Worm (Caenorhabditis elegans) whole organism, late embryonic: ENCODE data around the gene Y119D3B.21.
A peak's percentile ranks its signal among the peaks of the same experiment; 100 is the strongest.

Source experiments
- C08G9.2 ChIP-seq: sonication (generic microtip); optimal IDR thresholded peaks from 2 replicates; lab custom pipeline; 2016; ENCODE audit warnings: mild to moderate bottlenecking, missing genetic modification characterization, moderate library complexity, missing compliant biosample characterization
- ahr-1 ChIP-seq: sonication (generic microtip); optimal IDR thresholded peaks from 2 replicates; lab custom pipeline; 2016; ENCODE audit warnings: missing genetic modification characterization, missing compliant biosample characterization
- ama-1 ChIP-seq: fragments of 150-350 bp; optimal IDR thresholded peaks from 2 replicates; lab custom pipeline; 2014
- dve-1 ChIP-seq: sonication (generic microtip); optimal IDR thresholded peaks from 2 replicates; lab custom pipeline; 2017; ENCODE audit warnings: antibody characterized with exemption, mild to moderate bottlenecking, missing genetic modification characterization, missing compliant biosample characterization
- elt-2 ChIP-seq: sonication (generic microtip); optimal IDR thresholded peaks from 2 replicates; lab custom pipeline; 2016; ENCODE audit warnings: missing genetic modification reagents, missing genetic modification characterization, missing compliant biosample characterization
- gmeb-2 ChIP-seq: sonication (generic microtip); optimal IDR thresholded peaks from 2 replicates; lab custom pipeline; 2016; ENCODE audit warnings: missing genetic modification characterization, inconsistent platforms, missing compliant biosample characterization
- lin-11 ChIP-seq: fragments of 200-800 bp; sonication (Bioruptor generic); optimal IDR thresholded peaks from 2 replicates; lab custom pipeline; 2018; ENCODE audit warnings: mild to moderate bottlenecking, missing genetic modification characterization, missing compliant biosample characterization
- nhr-11 ChIP-seq: fragments of 150-350 bp; optimal IDR thresholded peaks from 2 replicates; lab custom pipeline; 2014; ENCODE audit warnings: missing biosample characterization, missing genetic modification characterization
- pag-3 ChIP-seq: sonication (generic microtip); optimal IDR thresholded peaks from 2 replicates; lab custom pipeline; 2016; ENCODE audit warnings: missing compliant biosample characterization, missing genetic modification characterization, borderline replicate concordance
- pax-1 ChIP-seq: fragments of 150-350 bp; optimal IDR thresholded peaks from 2 replicates; lab custom pipeline; 2014; ENCODE audit warnings: missing biosample characterization, missing genetic modification characterization
- pha-4 ChIP-seq: fragments of 150-350 bp; optimal IDR thresholded peaks from 2 replicates; lab custom pipeline; 2018; ENCODE audit warnings: missing biosample characterization, missing genetic modification reagents, missing genetic modification characterization
- rnt-1 ChIP-seq: sonication (generic microtip); optimal IDR thresholded peaks from 2 replicates; lab custom pipeline; 2016; ENCODE audit warnings: missing genetic modification characterization, missing compliant biosample characterization

DNA sequence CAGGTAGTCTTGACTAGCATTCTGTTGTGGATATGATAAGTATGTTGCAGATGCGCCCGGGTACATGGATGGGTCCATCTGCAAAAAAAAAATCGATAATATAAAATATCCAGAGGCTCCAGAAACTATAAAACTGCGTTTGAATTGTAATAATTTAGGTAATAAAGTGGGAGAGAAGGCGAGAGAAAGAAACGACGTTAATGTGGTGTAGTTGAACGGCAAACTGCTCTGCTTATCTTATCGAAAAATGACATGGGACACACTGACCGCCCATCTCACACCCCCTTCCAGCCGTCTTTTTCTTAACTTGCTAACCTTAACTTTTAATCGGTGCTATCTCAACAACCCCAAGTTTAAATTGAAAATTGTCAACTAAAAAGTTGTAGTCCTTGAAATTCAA lies 7.2 kb downstream of the Y119D3B.21 start:
- TF ChIP-seq pha-4 (tag; lab: Kevin White, UChicago) (no peak), lin-11 (tag; lab: Kevin White, UChicago) (no peak), dve-1 (tag; lab: Kevin White, UChicago) (no peak), pag-3 (tag; lab: Kevin White, UChicago) (no peak), rnt-1 (tag; lab: Kevin White, UChicago) (no peak), elt-2 (tag; lab: Kevin White, UChicago) (peak; percentile 61), nhr-11 (no peak), gmeb-2 (tag; lab: Kevin White, UChicago) (no peak), C08G9.2 (tag; lab: Kevin White, UChicago) (no peak), pax-1 (no peak), ahr-1 (no peak), ama-1 (lab: Kevin White, UChicago) (no peak)
